Worm (Caenorhabditis elegans) whole organism, L1 larva: ENCODE results near the gene plk-1.

ENCODE experiments used
- Y116A8C.19 ChIP-seq: sonication (generic microtip); optimal IDR thresholded peaks from 2 replicates; lab custom pipeline; 2016; ENCODE audit warnings: missing compliant biosample characterization, missing genetic modification characterization, borderline replicate concordance
- aly-2 ChIP-seq: fragments of 150-350 bp; optimal IDR thresholded peaks from 2 replicates; lab custom pipeline; 2014; ENCODE audit warnings: missing biosample characterization, missing genetic modification characterization
- fkh-10 ChIP-seq: sonication (generic microtip); optimal IDR thresholded peaks from 2 replicates; lab custom pipeline; 2017; ENCODE audit warnings: missing biosample characterization, missing genetic modification reagents, missing genetic modification characterization
- isw-1 ChIP-seq: fragments of 200-800 bp; sonication (Bioruptor generic); IDR thresholded peaks from 2 replicates; pipeline ENCODE4 v1.3.6; 2022; ENCODE audit warnings: missing genetic modification characterization, missing compliant biosample characterization
- lin-35 ChIP-seq, 2 experiments: fragments of 150-350 bp; optimal IDR thresholded peaks; 2 replicates each; lab custom pipeline; 2014; ENCODE audit warnings: missing biosample characterization in 2 of 2, missing genetic modification characterization in 2 of 2, missing genetic modification reagents in 2 of 2
- nhr-11 ChIP-seq: fragments of 150-350 bp; optimal IDR thresholded peaks from 2 replicates; lab custom pipeline; 2014; ENCODE audit warnings: missing biosample characterization, missing genetic modification characterization
- nhr-237 ChIP-seq: fragments of 150-350 bp; optimal IDR thresholded peaks from 2 replicates; lab custom pipeline; 2014; ENCODE audit warnings: missing biosample characterization, missing genetic modification characterization
- pqm-1 ChIP-seq: sonication (generic microtip); optimal IDR thresholded peaks from 3 replicates; lab custom pipeline; 2017; ENCODE audit warnings: missing biosample characterization, missing genetic modification characterization
- rnt-1 ChIP-seq: sonication (generic microtip); optimal IDR thresholded peaks from 2 replicates; lab custom pipeline; 2016; ENCODE audit warnings: mild to moderate bottlenecking, missing genetic modification characterization, moderate library complexity, missing compliant biosample characterization
- sptf-1 ChIP-seq: fragments of 150-350 bp; optimal IDR thresholded peaks from 2 replicates; lab custom pipeline; 2014; ENCODE audit warnings: missing biosample characterization, missing genetic modification characterization
- zag-1 ChIP-seq: fragments of 150-350 bp; optimal IDR thresholded peaks from 2 replicates; lab custom pipeline; 2014; ENCODE audit warnings: missing biosample characterization, missing genetic modification characterization

- TF ChIP-seq Y116A8C.19 (no peak), nhr-237 (tag; lab: Kevin White, UChicago) (no peak), sptf-1 (tag; lab: Kevin White, UChicago) (no peak), pqm-1 (tag; lab: Kevin White, UChicago) (no peak), nhr-11 (tag; lab: Kevin White, UChicago) (no peak), aly-2 (tag; lab: Kevin White, UChicago) (no peak), lin-35 (GFP tag; optimal IDR thresholded peaks at IDR 0.05; lab: Kevin White, UChicago) (no peak), rnt-1 (tag; lab: Kevin White, UChicago) (no peak), isw-1 (GFP tag; lab: Robert Waterston, UW) (no peak), zag-1 (tag; lab: Kevin White, UChicago) (no peak), fkh-10 (no peak)
Observed at ce11 chrIII:8108490-8108889, 7.3 kb downstream of the plk-1 start, which contains the start of gene C14B9.3.
